Fruit fly (Drosophila melanogaster): ENCODE data around the gene Fbxl4.

Gene Fbxl4

DNA sequence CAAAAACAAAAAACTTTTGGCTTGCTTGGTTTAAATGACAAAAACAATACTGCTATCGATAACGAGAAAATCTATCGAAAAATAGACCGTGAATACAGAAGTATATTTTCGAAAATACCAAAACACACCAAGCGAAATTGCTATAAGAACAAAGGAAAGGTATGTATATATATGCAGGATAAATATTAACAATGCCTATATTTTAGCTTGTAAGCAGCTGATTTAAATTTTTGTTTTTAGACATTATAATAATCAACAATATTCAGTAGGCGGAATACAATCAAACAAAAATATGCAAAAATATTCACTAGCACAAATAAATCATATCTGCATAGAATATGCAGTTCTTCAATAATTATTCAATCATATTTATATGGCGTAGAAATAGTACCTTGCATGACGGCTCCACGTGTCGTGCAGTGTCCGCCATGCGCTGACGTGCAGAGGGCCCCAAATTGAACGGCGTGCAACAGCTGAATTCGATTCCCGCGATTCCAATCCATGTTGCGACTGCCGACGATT is at the start of gene Fbxl4, which contains the start of gene Dus2:
Gene Fbxl4, minus strand, starts transcription at position 51 of the 522 bp plus-strand sequence.
Gene Dus2, plus strand, starts transcription at position 116 of the 522 bp plus-strand sequence.
- TF ChIP-seq kay (GFP tag; ENCODE audit: borderline replicate concordance) (no peak), toe (GFP tag; optimal IDR thresholded peaks at IDR 0.05) (peak; percentile 91), CG5204 (GFP tag; optimal IDR thresholded peaks at IDR 0.05) (no peak), CG7045 (GFP tag; optimal IDR thresholded peaks at IDR 0.05) (peak; percentile 81), tj (GFP tag; optimal IDR thresholded peaks at IDR 0.05) (peak; percentile 81), Hr96 (GFP tag; optimal IDR thresholded peaks at IDR 0.05) (peak; percentile 93), CG1620 (GFP tag; optimal IDR thresholded peaks at IDR 0.05) (peak; percentile 94), CG14711 (tag; optimal IDR thresholded peaks at IDR 0.05) (peak; percentile 84), bab1 (GFP tag; optimal IDR thresholded peaks at IDR 0.05) (peak; percentile 92), pad (GFP tag; optimal IDR thresholded peaks at IDR 0.05) (peak; percentile 83), Clk (GFP tag; optimal IDR thresholded peaks at IDR 0.05) (peak; percentile 63), Mnt (GFP tag; optimal IDR thresholded peaks at IDR 0.05) (peak; percentile 88), Crg-1 (GFP tag; optimal IDR thresholded peaks at IDR 0.05) (peak; percentile 81), CG33017 (tag; optimal IDR thresholded peaks at IDR 0.05) (peak; percentile 61), CG7101 (tag; optimal IDR thresholded peaks at IDR 0.05) (peak; percentile 87), CG11617 (GFP tag; optimal IDR thresholded peaks at IDR 0.05) (peak; percentile 93), cnc (optimal IDR thresholded peaks at IDR 0.05) (no peak), cic (GFP tag; optimal IDR thresholded peaks at IDR 0.05) (no peak), CG12768 (GFP tag; optimal IDR thresholded peaks at IDR 0.05) (peak; percentile 79), ovo (GFP tag; optimal IDR thresholded peaks at IDR 0.05) (peak; percentile 79)

DNA sequence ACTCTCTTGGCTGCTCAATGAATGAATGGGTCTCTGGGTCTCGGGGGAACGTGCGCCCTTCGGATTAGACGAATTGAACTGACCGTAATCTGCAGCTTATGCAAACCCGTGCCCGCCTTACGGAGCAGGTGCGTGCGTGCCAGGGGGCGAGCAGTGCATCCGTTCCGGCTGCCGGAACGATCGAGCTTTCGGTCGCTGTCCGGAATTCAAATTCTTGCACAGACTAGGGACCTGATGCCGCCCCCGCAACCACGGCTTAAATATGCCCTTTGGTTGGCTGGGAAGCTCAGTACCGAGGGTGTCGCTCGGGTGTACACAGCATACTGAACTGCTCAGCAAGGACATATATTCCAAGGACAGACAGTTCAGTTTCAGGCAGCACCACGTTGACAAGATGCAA is 39.7 kb upstream of the Fbxl4 start, which contains the start of gene Muc12Ea:
Gene Muc12Ea, plus strand, starts transcription at position 301 of the 400 bp plus-strand sequence.
- no peak for TF ChIP-seq Clk (GFP tag; optimal IDR thresholded peaks at IDR 0.05)
- TF ChIP-seq bab1 (GFP tag; optimal IDR thresholded peaks at IDR 0.05), result no peak
- TF ChIP-seq CG14711 (tag; optimal IDR thresholded peaks at IDR 0.05), result no peak
- TF ChIP-seq ovo (GFP tag; optimal IDR thresholded peaks at IDR 0.05), result no peak
- no peak for TF ChIP-seq CG7045 (GFP tag; optimal IDR thresholded peaks at IDR 0.05)
- no peak for TF ChIP-seq CG1620 (GFP tag; optimal IDR thresholded peaks at IDR 0.05)
- TF ChIP-seq CG33017 (tag; optimal IDR thresholded peaks at IDR 0.05), result no peak
- TF ChIP-seq CG12768 (GFP tag; optimal IDR thresholded peaks at IDR 0.05), result no peak
- no peak for TF ChIP-seq tj (GFP tag; optimal IDR thresholded peaks at IDR 0.05)
- no peak for TF ChIP-seq kay (GFP tag; ENCODE audit: borderline replicate concordance)
- no peak for TF ChIP-seq Hr96 (GFP tag; optimal IDR thresholded peaks at IDR 0.05)
- TF ChIP-seq CG7101 (tag; optimal IDR thresholded peaks at IDR 0.05), result no peak

DNA sequence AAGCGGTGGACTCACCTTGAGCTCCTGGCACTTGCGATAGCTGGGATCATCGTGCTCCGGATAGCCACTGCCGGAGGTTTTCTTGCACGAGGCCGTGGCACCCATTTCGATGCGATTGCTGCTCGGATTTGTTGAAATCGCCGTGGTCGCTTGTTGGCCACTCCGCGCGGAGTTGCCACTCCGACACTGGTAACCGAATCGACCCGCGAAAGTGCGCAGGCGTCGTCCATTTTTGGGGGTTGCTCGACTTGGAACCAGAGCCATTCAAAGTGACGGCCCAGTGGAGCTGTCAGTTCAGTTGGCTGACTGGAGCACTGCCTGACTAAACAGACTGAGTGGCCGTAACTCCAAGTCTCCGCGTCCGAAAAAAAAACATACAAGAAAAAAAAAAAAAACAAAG is 28.4 kb upstream of the Fbxl4 start, which contains the start of the genes CG13404 and na:
Gene CG13404, minus strand, starts transcription at position 176 of the 400 bp plus-strand sequence.
Gene na, plus strand, starts transcription at position 293 of the 400 bp plus-strand sequence.
- TF ChIP-seq Crg-1 (GFP tag; optimal IDR thresholded peaks at IDR 0.05) (no peak), CG7045 (GFP tag; optimal IDR thresholded peaks at IDR 0.05) (no peak), Hr96 (GFP tag; optimal IDR thresholded peaks at IDR 0.05) (no peak), cnc (optimal IDR thresholded peaks at IDR 0.05) (no peak), tj (GFP tag; optimal IDR thresholded peaks at IDR 0.05) (no peak), Clk (GFP tag; optimal IDR thresholded peaks at IDR 0.05) (no peak), toe (GFP tag; optimal IDR thresholded peaks at IDR 0.05) (no peak), cic (GFP tag; optimal IDR thresholded peaks at IDR 0.05) (no peak), CG33017 (tag; optimal IDR thresholded peaks at IDR 0.05) (no peak), kay (GFP tag; ENCODE audit: borderline replicate concordance) (no peak)

DNA sequence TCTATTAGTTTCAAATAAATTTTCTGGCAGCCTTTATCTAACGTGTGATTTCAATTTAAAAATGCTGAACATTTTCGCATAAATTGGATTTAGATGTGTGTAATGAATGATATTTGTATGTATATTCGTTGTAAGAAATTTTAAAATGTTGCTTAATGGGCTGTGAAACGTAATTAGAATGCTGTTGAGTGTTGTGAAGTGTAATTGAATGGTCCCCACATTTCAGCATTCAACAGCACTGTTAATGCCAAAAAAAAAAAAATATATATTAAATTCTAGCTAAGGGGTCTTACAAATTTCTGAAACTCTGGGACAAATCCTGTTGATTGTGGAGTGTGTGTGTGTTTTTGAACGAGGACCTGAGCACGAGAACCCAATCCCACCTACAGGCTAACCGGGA is 27.4 kb upstream of the Fbxl4 start:
- TF ChIP-seq CG11617 (GFP tag; optimal IDR thresholded peaks at IDR 0.05) (no peak), toe (GFP tag; optimal IDR thresholded peaks at IDR 0.05) (no peak), Mnt (GFP tag; optimal IDR thresholded peaks at IDR 0.05) (no peak), Clk (GFP tag; optimal IDR thresholded peaks at IDR 0.05) (no peak), CG5204 (GFP tag; optimal IDR thresholded peaks at IDR 0.05) (no peak), bab1 (GFP tag; optimal IDR thresholded peaks at IDR 0.05) (no peak), CG1620 (GFP tag; optimal IDR thresholded peaks at IDR 0.05) (no peak), ovo (GFP tag; optimal IDR thresholded peaks at IDR 0.05) (no peak), CG7101 (tag; optimal IDR thresholded peaks at IDR 0.05) (no peak), Crg-1 (GFP tag; optimal IDR thresholded peaks at IDR 0.05) (no peak), pad (GFP tag; optimal IDR thresholded peaks at IDR 0.05) (no peak), tj (GFP tag; optimal IDR thresholded peaks at IDR 0.05) (no peak), cnc (optimal IDR thresholded peaks at IDR 0.05) (no peak)

DNA sequence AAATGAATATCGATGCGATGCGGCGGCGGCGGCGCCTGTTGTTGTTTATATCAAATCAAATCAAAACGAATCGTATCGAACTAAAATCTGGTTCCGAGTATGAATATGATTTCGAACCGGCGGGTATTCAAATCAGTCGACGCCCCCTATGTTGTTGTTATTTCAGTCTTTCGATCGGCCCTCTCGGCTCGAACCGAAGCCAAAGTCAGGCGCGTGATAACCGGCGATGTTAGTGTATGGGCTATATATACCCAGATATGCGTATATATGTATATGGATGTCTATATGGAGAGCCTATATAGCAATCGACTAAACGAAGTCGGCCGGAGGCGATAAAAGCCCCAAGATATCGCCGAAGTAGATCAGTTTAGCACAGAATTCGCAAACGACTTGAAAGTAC is 23.1 kb upstream of the Fbxl4 start, which contains the start of the genes CG46317 and Tat:
Gene CG46317, plus strand, starts transcription at position 361 of the 400 bp plus-strand sequence.
Gene Tat, plus strand, starts transcription at position 361 of the 400 bp plus-strand sequence.
- TF ChIP-seq toe (GFP tag; optimal IDR thresholded peaks at IDR 0.05), result no peak
- no peak for TF ChIP-seq Crg-1 (GFP tag; optimal IDR thresholded peaks at IDR 0.05)
- TF ChIP-seq Hr96 (GFP tag; optimal IDR thresholded peaks at IDR 0.05), result no peak
- no peak for TF ChIP-seq CG14711 (tag; optimal IDR thresholded peaks at IDR 0.05)
- no peak for TF ChIP-seq CG11617 (GFP tag; optimal IDR thresholded peaks at IDR 0.05)
- TF ChIP-seq Clk (GFP tag; optimal IDR thresholded peaks at IDR 0.05), result no peak
- no peak for TF ChIP-seq cic (GFP tag; optimal IDR thresholded peaks at IDR 0.05)
- TF ChIP-seq cnc (optimal IDR thresholded peaks at IDR 0.05), result no peak
- no peak for TF ChIP-seq tj (GFP tag; optimal IDR thresholded peaks at IDR 0.05)
- no peak for TF ChIP-seq CG7045 (GFP tag; optimal IDR thresholded peaks at IDR 0.05)
- no peak for TF ChIP-seq kay (GFP tag; ENCODE audit: borderline replicate concordance)
- no peak for TF ChIP-seq CG12768 (GFP tag; optimal IDR thresholded peaks at IDR 0.05)
- TF ChIP-seq CG1620 (GFP tag; optimal IDR thresholded peaks at IDR 0.05), result no peak
- TF ChIP-seq Mnt (GFP tag; optimal IDR thresholded peaks at IDR 0.05), result no peak
- TF ChIP-seq CG33017 (tag; optimal IDR thresholded peaks at IDR 0.05), result no peak

All from whole organism, adult.